Fruit fly (Drosophila melanogaster): ENCODE measurements around the gene CG42507.

dm6 chr3L:14728460-14728859 is 29.3 kb downstream of the CG42507 start, which contains the start of gene CG13473:
- TF ChIP-seq ranshi (GFP tag; IDR thresholded peaks at IDR 0.05): no peak
- no peak for TF ChIP-seq D (optimal IDR thresholded peaks at IDR 0.05)
- no peak for TF ChIP-seq D (GFP tag; optimal IDR thresholded peaks at IDR 0.05)
- no peak for TF ChIP-seq CG7357 (GFP tag; IDR thresholded peaks at IDR 0.05)
- no peak for TF ChIP-seq grau (tag; optimal IDR thresholded peaks at IDR 0.05)
